Comparison of ENCODE assay signal across 1 fruit fly cellular context in the genomic region with DNA sequence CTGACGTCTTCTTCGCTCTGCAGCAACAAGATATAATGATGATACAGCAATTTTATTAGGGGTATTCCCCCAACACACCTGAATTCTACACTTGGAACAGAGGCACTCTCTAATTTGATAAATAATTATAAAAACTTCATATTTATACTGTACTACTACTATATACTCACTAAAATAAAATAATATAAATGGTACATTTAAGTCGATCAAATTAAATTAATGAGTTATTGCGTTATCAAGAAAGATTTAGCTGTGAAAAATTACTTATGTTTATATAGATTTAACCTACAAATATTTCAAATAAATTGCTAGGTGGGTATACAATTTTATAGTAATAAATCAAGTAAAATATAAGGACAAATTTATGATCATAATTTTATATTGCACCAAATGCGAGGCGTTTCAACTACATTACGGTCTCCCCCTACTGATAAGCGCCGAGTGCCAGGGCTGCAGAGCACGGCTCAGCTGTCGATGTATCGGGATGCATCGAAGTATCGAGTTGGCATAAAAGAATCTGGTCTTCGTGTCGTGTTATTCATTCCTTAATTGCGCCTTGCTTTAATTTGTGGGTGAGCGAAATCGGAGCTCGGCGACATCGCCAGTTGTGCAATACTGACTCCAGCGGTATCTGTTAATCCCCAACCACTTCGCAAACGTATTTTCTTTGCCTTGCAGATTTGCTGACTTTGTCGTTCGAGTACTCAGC.
A peak's percentile ranks its signal among the peaks of the same experiment; 100 is the strongest.
TF ChIP-seq lines count a peak whose summit lies in the region.

Gene vsg (plus strand): TSS at position 497 of the 709 bp plus-strand sequence.

TF ChIP-seq in whole organism, embryonic, 481 proteins besides CTCF, POLR2A, EP300 and RAD21 (continued from another document and continues in another):
- TF ChIP-seq HLH54F (GFP tag; optimal IDR thresholded peaks at IDR 0.05; lab: Kevin White, UChicago) = peak; percentile 42
- TF ChIP-seq CG10462 (GFP tag; optimal IDR thresholded peaks at IDR 0.05; lab: Kevin White, UChicago) = peak; percentile 63
- peak; percentile 74 for TF ChIP-seq Chrac-16 (GFP tag; optimal IDR thresholded peaks at IDR 0.05; lab: Kevin White, UChicago)
- peak; percentile 48 for TF ChIP-seq cato (GFP tag; optimal IDR thresholded peaks at IDR 0.05; lab: Kevin White, UChicago; ENCODE audit: borderline replicate concordance)
- TF ChIP-seq MBD-R2 (GFP tag; IDR thresholded peaks at IDR 0.05; lab: Robert Waterston, UW) = no peak; the same call in 1 of the 2 replicates
- peak; percentile 88 for TF ChIP-seq CG7839 (tag; optimal IDR thresholded peaks at IDR 0.05; lab: Kevin White, UChicago)
- peak; percentile 23 for TF ChIP-seq trh (GFP tag; optimal IDR thresholded peaks at IDR 0.05; lab: Kevin White, UChicago)
- peak; percentile 73 for TF ChIP-seq lilli (GFP tag; optimal IDR thresholded peaks at IDR 0.05; lab: Kevin White, UChicago)
- TF ChIP-seq CG10209 (GFP tag; optimal IDR thresholded peaks at IDR 0.05; lab: Kevin White, UChicago) = peak; percentile 82
- TF ChIP-seq CG4360 (GFP tag; IDR thresholded peaks at IDR 0.05; lab: Robert Waterston, UW) = 0 out of 2 replicates have a peak, but pooled peaks have one; percentile 3
- peak; percentile 84 for TF ChIP-seq CG9932 (GFP tag; IDR thresholded peaks at IDR 0.05; lab: Robert Waterston, UW)
- TF ChIP-seq CG14965 (GFP tag; optimal IDR thresholded peaks at IDR 0.05; lab: Kevin White, UChicago; ENCODE audit: borderline replicate concordance) = no peak
- TF ChIP-seq lola (GFP tag; optimal IDR thresholded peaks at IDR 0.05; lab: Kevin White, UChicago) = peak in 1 of 3 experiments; percentile 91
- TF ChIP-seq gcm (GFP tag; optimal IDR thresholded peaks at IDR 0.05; lab: Kevin White, UChicago) = peak; percentile 48
- TF ChIP-seq prd (optimal IDR thresholded peaks at IDR 0.05; lab: Kevin White, UChicago) = no peak
- TF ChIP-seq prd (GFP tag; IDR thresholded peaks at IDR 0.05; lab: Robert Waterston, UW) = peak; percentile 79
- no peak for TF ChIP-seq disco-r (GFP tag; optimal IDR thresholded peaks at IDR 0.05; lab: Kevin White, UChicago)
- TF ChIP-seq CG8765 (GFP tag; IDR thresholded peaks at IDR 0.05; lab: Robert Waterston, UW) = peak; percentile 9; the same call in 1 of the 2 replicates
- peak; percentile 5 for TF ChIP-seq Elba2 (GFP tag; optimal IDR thresholded peaks at IDR 0.05; lab: Kevin White, UChicago)
- TF ChIP-seq Pdp1 (GFP tag; optimal IDR thresholded peaks at IDR 0.05; lab: Kevin White, UChicago) = peak; percentile 57 to 74
- TF ChIP-seq C15 (GFP tag; IDR thresholded peaks at IDR 0.05; lab: Robert Waterston, UW) = no peak
- TF ChIP-seq CG14050 (GFP tag; IDR thresholded peaks at IDR 0.05; lab: Robert Waterston, UW) = no peak
- TF ChIP-seq B-H1 (GFP tag; IDR thresholded peaks at IDR 0.05; lab: Robert Waterston, UW) = no peak; the same call in 2 of the 3 replicates
- peak; percentile 62 for TF ChIP-seq YL-1 (GFP tag; optimal IDR thresholded peaks at IDR 0.05; lab: Kevin White, UChicago)
- TF ChIP-seq usp (GFP tag; optimal IDR thresholded peaks at IDR 0.05; lab: Kevin White, UChicago) = no peak
- no peak for TF ChIP-seq CG12071 (GFP tag; optimal IDR thresholded peaks at IDR 0.05; lab: Kevin White, UChicago)
- TF ChIP-seq Oli (tag; optimal IDR thresholded peaks at IDR 0.05; lab: Kevin White, UChicago) = peak; percentile 81
- TF ChIP-seq emc (GFP tag; optimal IDR thresholded peaks at IDR 0.05; lab: Kevin White, UChicago) = peak; percentile 15
- no peak for TF ChIP-seq luna (GFP tag; optimal IDR thresholded peaks at IDR 0.05; lab: Kevin White, UChicago)
- peak; percentile 2 for TF ChIP-seq CG12744 (GFP tag; optimal IDR thresholded peaks at IDR 0.05; lab: Kevin White, UChicago)
- peak; percentile 40 for TF ChIP-seq shn (GFP tag; optimal IDR thresholded peaks at IDR 0.05; lab: Kevin White, UChicago)
- no peak for TF ChIP-seq NC2β (GFP tag; optimal IDR thresholded peaks at IDR 0.05; lab: Kevin White, UChicago)
- TF ChIP-seq unc-4 (GFP tag; IDR thresholded peaks at IDR 0.05; lab: Robert Waterston, UW; ENCODE audit: partially characterized antibody) = peak; percentile 75
- peak; percentile 65 for TF ChIP-seq Sry-δ (GFP tag; optimal IDR thresholded peaks at IDR 0.05; lab: Kevin White, UChicago)
- TF ChIP-seq CG12219 (GFP tag; optimal IDR thresholded peaks at IDR 0.05; lab: Kevin White, UChicago) = no peak
- peak; percentile 49; the same call in 1 of the 2 replicates for TF ChIP-seq CG17612 (GFP tag; IDR thresholded peaks at IDR 0.05; lab: Robert Waterston, UW)
- peak; percentile 55; the same call in 2 of the 3 replicates for TF ChIP-seq Aef1 (GFP tag; IDR thresholded peaks at IDR 0.05; lab: Robert Waterston, UW)
- peak; percentile 86 for TF ChIP-seq CG16813 (GFP tag; IDR thresholded peaks at IDR 0.05; lab: Robert Waterston, UW; ENCODE audit: partially characterized antibody)
- TF ChIP-seq sima (GFP tag; optimal IDR thresholded peaks at IDR 0.05; lab: Kevin White, UChicago) = no peak
- TF ChIP-seq wdn (GFP tag; IDR thresholded peaks at IDR 0.05; lab: Robert Waterston, UW) = peak; percentile 13
- peak; percentile 27 for TF ChIP-seq CG1647 (GFP tag; optimal IDR thresholded peaks at IDR 0.05; lab: Kevin White, UChicago)
- peak; percentile 89 for TF ChIP-seq ato (GFP tag; IDR thresholded peaks at IDR 0.05; lab: Robert Waterston, UW; ENCODE audit: partially characterized antibody)
- peak; percentile 46 for TF ChIP-seq oc (tag; optimal IDR thresholded peaks at IDR 0.05; lab: Kevin White, UChicago)
- TF ChIP-seq CG10543 (GFP tag; optimal IDR thresholded peaks at IDR 0.05; lab: Kevin White, UChicago) = peak; percentile 90
- TF ChIP-seq ap (GFP tag; IDR thresholded peaks at IDR 0.05; lab: Robert Waterston, UW) = peak; percentile 54; the same call in 1 of the 2 replicates
- TF ChIP-seq corto (GFP tag; optimal IDR thresholded peaks at IDR 0.05; lab: Kevin White, UChicago) = no peak
- TF ChIP-seq CG11504 (tag; optimal IDR thresholded peaks at IDR 0.05; lab: Kevin White, UChicago) = peak; percentile 89
- TF ChIP-seq NK7.1 (GFP tag; optimal IDR thresholded peaks at IDR 0.05; lab: Kevin White, UChicago) = no peak
- 0 out of 2 replicates have a peak, but pooled peaks have one; percentile 18 for TF ChIP-seq Awh (GFP tag; IDR thresholded peaks at IDR 0.05; lab: Robert Waterston, UW)
- TF ChIP-seq CG10431 (GFP tag; optimal IDR thresholded peaks at IDR 0.05; lab: Kevin White, UChicago) = peak; percentile 49
- TF ChIP-seq CG17829 (tag; optimal IDR thresholded peaks at IDR 0.05; lab: Kevin White, UChicago) = peak; percentile 85
- peak; percentile 33 for TF ChIP-seq CG33213 (GFP tag; optimal IDR thresholded peaks at IDR 0.05; lab: Kevin White, UChicago)
- no peak; the same call in 1 of the 2 replicates for TF ChIP-seq CG31224 (GFP tag; IDR thresholded peaks at IDR 0.05; lab: Robert Waterston, UW)
- TF ChIP-seq sd (tag; optimal IDR thresholded peaks at IDR 0.05; lab: Kevin White, UChicago) = peak; percentile 16
- peak; percentile 63 for TF ChIP-seq sna (GFP tag; IDR thresholded peaks at IDR 0.05; lab: Robert Waterston, UW; ENCODE audit: partially characterized antibody)
- TF ChIP-seq Sry-β (GFP tag; optimal IDR thresholded peaks at IDR 0.05; lab: Kevin White, UChicago) = peak; percentile 62
- no peak for TF ChIP-seq Mes4 (GFP tag; optimal IDR thresholded peaks at IDR 0.05; lab: Kevin White, UChicago)
- peak; percentile 71 for TF ChIP-seq CG1233 (GFP tag; optimal IDR thresholded peaks at IDR 0.05; lab: Kevin White, UChicago)
- peak; percentile 90 for TF ChIP-seq CG18262 (tag; optimal IDR thresholded peaks at IDR 0.05; lab: Kevin White, UChicago)
- peak; percentile 55 for TF ChIP-seq CG8281 (tag; optimal IDR thresholded peaks at IDR 0.05; lab: Kevin White, UChicago)
- TF ChIP-seq HLH4C (GFP tag; IDR thresholded peaks at IDR 0.05; lab: Robert Waterston, UW; ENCODE audit: partially characterized antibody) = peak; percentile 80
- peak; percentile 70 for TF ChIP-seq klu (GFP tag; IDR thresholded peaks at IDR 0.05; lab: Robert Waterston, UW)
- peak; percentile 73 for TF ChIP-seq B-H2 (GFP tag; optimal IDR thresholded peaks at IDR 0.05; lab: Kevin White, UChicago)
- no peak for TF ChIP-seq repo (GFP tag; optimal IDR thresholded peaks at IDR 0.05; lab: Kevin White, UChicago)
- TF ChIP-seq Hr51 (GFP tag; optimal IDR thresholded peaks at IDR 0.05; lab: Kevin White, UChicago) = peak in 1 of 2 experiments; percentile 87
- TF ChIP-seq sisA (GFP tag; IDR thresholded peaks at IDR 0.05; lab: Robert Waterston, UW) = peak; percentile 55; the same call in 1 of the 2 replicates
- TF ChIP-seq pfk (GFP tag; optimal IDR thresholded peaks at IDR 0.05; lab: Kevin White, UChicago) = no peak
- peak; percentile 81 for TF ChIP-seq zen2 (GFP tag; IDR thresholded peaks at IDR 0.05; lab: Robert Waterston, UW; ENCODE audit: partially characterized antibody)
- no peak for TF ChIP-seq pb (GFP tag; optimal IDR thresholded peaks at IDR 0.05; lab: Kevin White, UChicago)
- TF ChIP-seq tin (GFP tag; optimal IDR thresholded peaks at IDR 0.05; lab: Kevin White, UChicago) = peak; percentile 77
- TF ChIP-seq Hsf (GFP tag; optimal IDR thresholded peaks at IDR 0.05; lab: Kevin White, UChicago) = peak; percentile 70
- TF ChIP-seq CG17328 (GFP tag; IDR thresholded peaks at IDR 0.05; lab: Robert Waterston, UW) = peak; percentile 55
- peak; percentile 46; the same call in 1 of the 2 replicates for TF ChIP-seq stc (GFP tag; IDR thresholded peaks at IDR 0.05; lab: Robert Waterston, UW)
- peak; percentile 66 for TF ChIP-seq gcm2 (GFP tag; optimal IDR thresholded peaks at IDR 0.05; lab: Kevin White, UChicago)
- no peak for TF ChIP-seq Taf1 (GFP tag; IDR thresholded peaks at IDR 0.05; lab: Robert Waterston, UW)
- TF ChIP-seq lab (GFP tag; optimal IDR thresholded peaks at IDR 0.05; lab: Kevin White, UChicago) = peak; percentile 76
- peak; percentile 74 for TF ChIP-seq CG16863 (GFP tag; optimal IDR thresholded peaks at IDR 0.05; lab: Kevin White, UChicago)
- TF ChIP-seq gsb (GFP tag; IDR thresholded peaks at IDR 0.05; lab: Robert Waterston, UW) = peak; percentile 63
- no peak for TF ChIP-seq h (optimal IDR thresholded peaks at IDR 0.05; lab: Kevin White, UChicago)
- peak; percentile 91 for TF ChIP-seq CG9727 (GFP tag; optimal IDR thresholded peaks at IDR 0.05; lab: Kevin White, UChicago)
- TF ChIP-seq CG1602 (GFP tag; optimal IDR thresholded peaks at IDR 0.05; lab: Kevin White, UChicago) = peak; percentile 82
- peak; percentile 59 for TF ChIP-seq Six4 (GFP tag; optimal IDR thresholded peaks at IDR 0.05; lab: Kevin White, UChicago)
- peak; percentile 74 for TF ChIP-seq CG6272 (GFP tag; IDR thresholded peaks at IDR 0.05; lab: Robert Waterston, UW)
- peak; percentile 69 for TF ChIP-seq Usf (GFP tag; optimal IDR thresholded peaks at IDR 0.05; lab: Kevin White, UChicago)
- peak; percentile 83 for TF ChIP-seq dmrt11E (tag; optimal IDR thresholded peaks at IDR 0.05; lab: Kevin White, UChicago)
- no peak for TF ChIP-seq CG15011 (GFP tag; optimal IDR thresholded peaks at IDR 0.05; lab: Kevin White, UChicago)
- TF ChIP-seq CG4328 (GFP tag; optimal IDR thresholded peaks at IDR 0.05; lab: Kevin White, UChicago) = peak; percentile 79
- peak; percentile 31 for TF ChIP-seq Sin3A (optimal IDR thresholded peaks at IDR 0.05; lab: Kevin White, UChicago)
- TF ChIP-seq abd-A (tag; optimal IDR thresholded peaks at IDR 0.05; lab: Kevin White, UChicago) = no peak
- TF ChIP-seq CG7372 (GFP tag; IDR thresholded peaks at IDR 0.05; lab: Robert Waterston, UW) = peak; percentile 58
- peak; percentile 80 for TF ChIP-seq nerfin-1 (tag; optimal IDR thresholded peaks at IDR 0.05; lab: Kevin White, UChicago)
- TF ChIP-seq Dp (GFP tag; optimal IDR thresholded peaks at IDR 0.05; lab: Kevin White, UChicago) = no peak
- TF ChIP-seq btn (GFP tag; optimal IDR thresholded peaks at IDR 0.05; lab: Kevin White, UChicago) = no peak
- no peak for TF ChIP-seq CG17802 (tag; optimal IDR thresholded peaks at IDR 0.05; lab: Kevin White, UChicago)
- TF ChIP-seq lov (optimal IDR thresholded peaks at IDR 0.05; lab: Kevin White, UChicago) = no peak
- peak; percentile 59; the same call in 1 of the 3 replicates for TF ChIP-seq lov (GFP tag; IDR thresholded peaks at IDR 0.05; lab: Robert Waterston, UW)
- no peak for TF ChIP-seq dan (GFP tag; IDR thresholded peaks at IDR 0.05; lab: Robert Waterston, UW)
- TF ChIP-seq CG17359 (tag; optimal IDR thresholded peaks at IDR 0.05; lab: Kevin White, UChicago) = peak; percentile 71
- no peak for TF ChIP-seq Jarid2 (GFP tag; optimal IDR thresholded peaks at IDR 0.05; lab: Kevin White, UChicago)
- TF ChIP-seq CG6654 (GFP tag; optimal IDR thresholded peaks at IDR 0.05; lab: Kevin White, UChicago) = peak; percentile 53
- TF ChIP-seq odd (GFP tag; optimal IDR thresholded peaks at IDR 0.05; lab: Kevin White, UChicago) = peak; percentile 70
- peak; percentile 8 for TF ChIP-seq Mad (GFP tag; optimal IDR thresholded peaks at IDR 0.05; lab: Kevin White, UChicago)
- peak; percentile 78 for TF ChIP-seq twi (tag; optimal IDR thresholded peaks at IDR 0.05; lab: Kevin White, UChicago)
- peak; percentile 4 for TF ChIP-seq CG6254 (GFP tag; optimal IDR thresholded peaks at IDR 0.05; lab: Kevin White, UChicago)
- peak; percentile 75 for TF ChIP-seq CG33557 (GFP tag; optimal IDR thresholded peaks at IDR 0.05; lab: Kevin White, UChicago)
- peak; percentile 79 for TF ChIP-seq Dref (GFP tag; IDR thresholded peaks at IDR 0.05; lab: Robert Waterston, UW)
- peak; percentile 78 for TF ChIP-seq dysf (GFP tag; IDR thresholded peaks at IDR 0.05; lab: Robert Waterston, UW)
- peak; percentile 78 for TF ChIP-seq Dll (GFP tag; IDR thresholded peaks at IDR 0.05; lab: Robert Waterston, UW; ENCODE audit: partially characterized antibody)
- peak; percentile 90 for TF ChIP-seq phol (tag; optimal IDR thresholded peaks at IDR 0.05; lab: Kevin White, UChicago)
- no peak for TF ChIP-seq Hr39 (optimal IDR thresholded peaks at IDR 0.05; lab: Kevin White, UChicago)
- peak; percentile 78 for TF ChIP-seq PHDP (tag; optimal IDR thresholded peaks at IDR 0.05; lab: Kevin White, UChicago)
- TF ChIP-seq CG13123 (GFP tag; optimal IDR thresholded peaks at IDR 0.05; lab: Kevin White, UChicago) = peak; percentile 15
- no peak for TF ChIP-seq CG12769 (tag; optimal IDR thresholded peaks at IDR 0.05; lab: Kevin White, UChicago)
- TF ChIP-seq CG2116 (GFP tag; optimal IDR thresholded peaks at IDR 0.05; lab: Kevin White, UChicago) = peak; percentile 67
- no peak for TF ChIP-seq Rx (GFP tag; IDR thresholded peaks at IDR 0.05; lab: Robert Waterston, UW)
- TF ChIP-seq CG2875 (GFP tag; optimal IDR thresholded peaks at IDR 0.05; lab: Kevin White, UChicago) = peak; percentile 51
- no peak for TF ChIP-seq CG12236 (GFP tag; optimal IDR thresholded peaks at IDR 0.05; lab: Kevin White, UChicago)
- peak; percentile 66; the same call in 1 of the 2 replicates for TF ChIP-seq CG14014 (GFP tag; IDR thresholded peaks at IDR 0.05; lab: Robert Waterston, UW)
- TF ChIP-seq Med (GFP tag; lab: Kevin White, UChicago) = peak; percentile 89
- TF ChIP-seq CG1529 (GFP tag; optimal IDR thresholded peaks at IDR 0.05; lab: Kevin White, UChicago) = peak; percentile 59
